Worm (Caenorhabditis elegans): ENCODE measurements around the gene mex-6.

DNA sequence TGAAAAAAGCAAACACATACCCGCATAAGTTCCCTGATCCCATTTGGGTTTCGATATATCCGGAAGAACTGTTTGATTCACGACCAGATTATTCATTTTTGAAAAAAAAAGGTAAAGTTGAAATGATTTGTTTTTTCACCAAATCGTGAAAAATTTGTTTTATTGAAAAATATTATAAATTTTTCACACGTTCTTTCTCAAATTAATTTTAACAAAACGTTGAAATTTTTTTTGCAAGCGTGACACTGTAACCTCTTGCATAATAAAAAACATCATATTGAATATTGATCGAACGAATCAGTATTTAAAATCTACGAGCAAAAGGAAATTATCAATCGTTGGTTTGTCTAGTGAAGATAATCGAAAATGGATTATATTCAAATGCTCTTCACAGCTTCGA lies 5.2 kb upstream of the mex-6 start, which contains the start of the genes sfxn-1.1 and AH6.3:
- no peak for TF ChIP-seq hnd-1 (tag; optimal IDR thresholded peaks at IDR 0.05)
- no peak for TF ChIP-seq tbx-37 (GFP tag; conservative IDR thresholded peaks at IDR 0.05)
- no peak for TF ChIP-seq tbx-11 (GFP tag; IDR thresholded peaks at IDR 0.05)
- TF ChIP-seq ceh-36 (tag; optimal IDR thresholded peaks at IDR 0.05): no peak
- no peak for TF ChIP-seq ceh-13 (GFP tag; optimal IDR thresholded peaks at IDR 0.05)
- no peak for TF ChIP-seq ama-1 (optimal IDR thresholded peaks at IDR 0.05)
- no peak for TF ChIP-seq scrt-1 (GFP tag; IDR thresholded peaks at IDR 0.05)
- TF ChIP-seq ets-7 (tag; optimal IDR thresholded peaks at IDR 0.05): no peak
- TF ChIP-seq pes-1 (GFP tag; IDR thresholded peaks at IDR 0.05): no peak
- no peak for TF ChIP-seq hmbx-1 (tag; optimal IDR thresholded peaks at IDR 0.05)
- no peak for TF ChIP-seq flt-1 (GFP tag; IDR thresholded peaks at IDR 0.05)
- TF ChIP-seq aly-1 (tag; optimal IDR thresholded peaks at IDR 0.05): no peak
